Worm (Caenorhabditis elegans) whole organism, late embryonic: ENCODE results near the gene col-69.

Experiments used
- C08G9.2 ChIP-seq: sonication (generic microtip); optimal IDR thresholded peaks from 2 replicates; lab custom pipeline; 2016; ENCODE audit warnings: mild to moderate bottlenecking, missing genetic modification characterization, moderate library complexity, missing compliant biosample characterization
- C38D4.7 ChIP-seq: fragments of 200-800 bp; sonication (Bioruptor generic); optimal IDR thresholded peaks from 2 replicates; lab custom pipeline; 2018; ENCODE audit warnings: mild to moderate bottlenecking, missing genetic modification characterization, moderate library complexity, missing compliant biosample characterization
- K02D7.2 ChIP-seq: sonication (generic microtip); optimal IDR thresholded peaks from 2 replicates; lab custom pipeline; 2017; ENCODE audit warnings: mild to moderate bottlenecking, missing genetic modification characterization, missing compliant biosample characterization
- K09A11.1 ChIP-seq: sonication (generic microtip); optimal IDR thresholded peaks from 2 replicates; lab custom pipeline; 2017; ENCODE audit warnings: antibody characterized with exemption, mild to moderate bottlenecking, missing genetic modification characterization, missing compliant biosample characterization; ENCODE audit not compliant: insufficient read depth
- ahr-1 ChIP-seq: sonication (generic microtip); optimal IDR thresholded peaks from 2 replicates; lab custom pipeline; 2016; ENCODE audit warnings: missing genetic modification characterization, missing compliant biosample characterization
- ama-1 ChIP-seq: fragments of 150-350 bp; optimal IDR thresholded peaks from 2 replicates; lab custom pipeline; 2014
- ceh-14 ChIP-seq: sonication (generic microtip); optimal IDR thresholded peaks from 2 replicates; lab custom pipeline; 2016; ENCODE audit warnings: missing genotype, missing genetic modification characterization, missing compliant biosample characterization
- ceh-2 ChIP-seq: sonication (generic microtip); optimal IDR thresholded peaks from 2 replicates; lab custom pipeline; 2016; ENCODE audit warnings: missing genotype, missing genetic modification characterization, missing compliant biosample characterization
- ceh-22 ChIP-seq: sonication (generic microtip); optimal IDR thresholded peaks from 2 replicates; lab custom pipeline; 2017; ENCODE audit warnings: missing biosample characterization, missing genetic modification characterization
- ceh-45 ChIP-seq: fragments of 200-800 bp; sonication (Bioruptor generic); IDR thresholded peaks from 2 replicates; pipeline ENCODE4 v1.3.6; 2022; ENCODE audit warnings: missing genetic modification reagents, missing genetic modification characterization, missing compliant biosample characterization
- ceh-48 ChIP-seq: sonication (generic microtip); optimal IDR thresholded peaks from 2 replicates; lab custom pipeline; 2016; ENCODE audit warnings: missing genetic modification characterization, inconsistent platforms, missing compliant biosample characterization
- ceh-9 ChIP-seq: sonication (generic microtip); optimal IDR thresholded peaks from 2 replicates; lab custom pipeline; 2016; ENCODE audit warnings: mild to moderate bottlenecking, missing genetic modification characterization, inconsistent platforms, missing compliant biosample characterization
- dmd-4 ChIP-seq: sonication (generic microtip); optimal IDR thresholded peaks from 2 replicates; lab custom pipeline; 2016; ENCODE audit warnings: borderline replicate concordance, missing genetic modification characterization, missing compliant biosample characterization
- dve-1 ChIP-seq: sonication (generic microtip); optimal IDR thresholded peaks from 2 replicates; lab custom pipeline; 2017; ENCODE audit warnings: antibody characterized with exemption, mild to moderate bottlenecking, missing genetic modification characterization, missing compliant biosample characterization
- elt-2 ChIP-seq: sonication (generic microtip); optimal IDR thresholded peaks from 2 replicates; lab custom pipeline; 2016; ENCODE audit warnings: missing genetic modification reagents, missing genetic modification characterization, missing compliant biosample characterization
- ets-4 ChIP-seq: sonication (generic microtip); optimal IDR thresholded peaks from 2 replicates; lab custom pipeline; 2016; ENCODE audit warnings: missing genetic modification characterization, missing compliant biosample characterization
- eyg-1 ChIP-seq: sonication (generic microtip); optimal IDR thresholded peaks from 2 replicates; lab custom pipeline; 2016; ENCODE audit warnings: missing genotype, missing genetic modification characterization, missing compliant biosample characterization
- fax-1 ChIP-seq: sonication (generic microtip); optimal IDR thresholded peaks from 2 replicates; lab custom pipeline; 2016; ENCODE audit warnings: missing genotype, missing genetic modification characterization, missing compliant biosample characterization
- fkh-10 ChIP-seq: fragments of 150-350 bp; optimal IDR thresholded peaks from 2 replicates; lab custom pipeline; 2014; ENCODE audit warnings: missing biosample characterization, missing genetic modification reagents, missing genetic modification characterization
- fkh-6 ChIP-seq: sonication (generic microtip); optimal IDR thresholded peaks from 2 replicates; lab custom pipeline; 2016; ENCODE audit warnings: missing genetic modification characterization, missing compliant biosample characterization
- hlh-15 ChIP-seq: sonication (generic microtip); optimal IDR thresholded peaks from 2 replicates; lab custom pipeline; 2016; ENCODE audit warnings: missing genetic modification characterization, missing compliant biosample characterization
- hlh-30 ChIP-seq: sonication (generic microtip); optimal IDR thresholded peaks from 2 replicates; lab custom pipeline; 2017; ENCODE audit warnings: antibody characterized with exemption, missing genetic modification characterization, missing compliant biosample characterization; ENCODE audit not compliant: insufficient read depth
- hlh-6 ChIP-seq: sonication (generic microtip); optimal IDR thresholded peaks from 2 replicates; lab custom pipeline; 2016; ENCODE audit warnings: missing genotype, missing genetic modification characterization, missing compliant biosample characterization
- hlh-8 ChIP-seq: sonication (generic microtip); optimal IDR thresholded peaks from 2 replicates; lab custom pipeline; 2016; ENCODE audit warnings: missing genotype, missing genetic modification characterization, missing compliant biosample characterization
- lim-6 ChIP-seq: sonication (generic microtip); optimal IDR thresholded peaks from 2 replicates; lab custom pipeline; 2016; ENCODE audit warnings: missing genetic modification characterization, missing compliant biosample characterization
- lin-11 ChIP-seq: fragments of 200-800 bp; sonication (Bioruptor generic); optimal IDR thresholded peaks from 2 replicates; lab custom pipeline; 2018; ENCODE audit warnings: mild to moderate bottlenecking, missing genetic modification characterization, missing compliant biosample characterization
- madf-2 ChIP-seq: sonication (generic microtip); optimal IDR thresholded peaks from 2 replicates; lab custom pipeline; 2017; ENCODE audit warnings: missing genetic modification characterization, missing compliant biosample characterization
- mec-3 ChIP-seq: sonication (generic microtip); optimal IDR thresholded peaks from 2 replicates; lab custom pipeline; 2016; ENCODE audit warnings: borderline replicate concordance, missing genetic modification characterization, missing compliant biosample characterization
- nfya-1 ChIP-seq: sonication (generic microtip); optimal IDR thresholded peaks from 2 replicates; lab custom pipeline; 2017; ENCODE audit warnings: missing genetic modification characterization, mild to moderate bottlenecking, missing compliant biosample characterization, antibody characterized with exemption, moderate library complexity
- nhr-11 ChIP-seq: fragments of 150-350 bp; optimal IDR thresholded peaks from 2 replicates; lab custom pipeline; 2014; ENCODE audit warnings: missing biosample characterization, missing genetic modification characterization
- pag-3 ChIP-seq: sonication (generic microtip); optimal IDR thresholded peaks from 2 replicates; lab custom pipeline; 2016; ENCODE audit warnings: missing compliant biosample characterization, missing genetic modification characterization, borderline replicate concordance
- ref-2 ChIP-seq: sonication (generic microtip); optimal IDR thresholded peaks from 2 replicates; lab custom pipeline; 2016; ENCODE audit warnings: missing genetic modification characterization, missing compliant biosample characterization
- rnt-1 ChIP-seq: sonication (generic microtip); optimal IDR thresholded peaks from 2 replicates; lab custom pipeline; 2016; ENCODE audit warnings: missing genetic modification characterization, missing compliant biosample characterization
- sdc-2 ChIP-seq: sonication (generic microtip); optimal IDR thresholded peaks from 2 replicates; lab custom pipeline; 2016; ENCODE audit warnings: missing genotype, missing genetic modification characterization, missing compliant biosample characterization
- sox-4 ChIP-seq: sonication (generic microtip); optimal IDR thresholded peaks from 2 replicates; lab custom pipeline; 2017; ENCODE audit warnings: mild to moderate bottlenecking, missing genetic modification characterization, inconsistent platforms, missing compliant biosample characterization
- syd-9 ChIP-seq: sonication (generic microtip); optimal IDR thresholded peaks from 2 replicates; lab custom pipeline; 2016; ENCODE audit warnings: mild to moderate bottlenecking, missing genetic modification characterization, moderate library complexity, missing compliant biosample characterization
- tbx-2 ChIP-seq: sonication (generic microtip); optimal IDR thresholded peaks from 2 replicates; lab custom pipeline; 2016; ENCODE audit warnings: missing genetic modification characterization, missing compliant biosample characterization
- tbx-7 ChIP-seq: sonication (generic microtip); optimal IDR thresholded peaks from 2 replicates; lab custom pipeline; 2016; ENCODE audit warnings: missing genotype, missing genetic modification characterization, missing compliant biosample characterization
- unc-42 ChIP-seq: sonication (generic microtip); optimal IDR thresholded peaks from 2 replicates; lab custom pipeline; 2016; ENCODE audit warnings: missing genotype, missing genetic modification characterization, missing compliant biosample characterization
- unc-55 ChIP-seq: sonication (generic microtip); optimal IDR thresholded peaks from 2 replicates; lab custom pipeline; 2017; ENCODE audit warnings: missing biosample characterization, missing genetic modification reagents, missing genetic modification characterization
- unc-86 ChIP-seq: sonication (generic microtip); optimal IDR thresholded peaks from 2 replicates; lab custom pipeline; 2016; ENCODE audit warnings: missing genetic modification characterization, missing compliant biosample characterization
- zip-5 ChIP-seq: sonication (generic microtip); optimal IDR thresholded peaks from 2 replicates; lab custom pipeline; 2016; ENCODE audit warnings: missing genetic modification characterization, missing compliant biosample characterization
- ztf-16 ChIP-seq: sonication (generic microtip); optimal IDR thresholded peaks from 2 replicates; lab custom pipeline; 2017; ENCODE audit warnings: missing genetic modification characterization, missing compliant biosample characterization

The col-69 gene

ce11 chrII:283594-283993 is 22.0 kb downstream of the col-69 start, which contains the start of gene B0432.9:
TSS of gene B0432.9 (minus strand) at chrII:283694.
- no peak for TF ChIP-seq lin-11 (tag; lab: Kevin White, UChicago)
- TF ChIP-seq elt-2: no peak
- TF ChIP-seq ceh-9 (tag; lab: Kevin White, UChicago): no peak
- TF ChIP-seq sdc-2 (tag; lab: Kevin White, UChicago): no peak
- no peak for TF ChIP-seq ceh-14
- no peak for TF ChIP-seq hlh-15 (tag; lab: Kevin White, UChicago)
- no peak for TF ChIP-seq tbx-2 (tag; lab: Kevin White, UChicago)
- no peak for TF ChIP-seq unc-55 (GFP tag; lab: Kevin White, UChicago)
- TF ChIP-seq ceh-22 (tag; lab: Kevin White, UChicago): no peak
- TF ChIP-seq K09A11.1 (tag; lab: Kevin White, UChicago): no peak
- TF ChIP-seq ceh-2 (tag; lab: Kevin White, UChicago): no peak
- TF ChIP-seq ama-1: no peak
- TF ChIP-seq hlh-8 (tag; lab: Kevin White, UChicago): no peak
- no peak for TF ChIP-seq syd-9 (tag; lab: Kevin White, UChicago)
- TF ChIP-seq ceh-45: no peak
- TF ChIP-seq fkh-6 (tag; lab: Kevin White, UChicago): no peak
- TF ChIP-seq nhr-11 (tag; lab: Kevin White, UChicago): no peak
- TF ChIP-seq C38D4.7 (GFP tag; lab: Kevin White, UChicago): no peak
- no peak for TF ChIP-seq fkh-10

ce11 chrII:282483-282882 is 23.1 kb downstream of the col-69 start, which contains the start of gene trul-1:
TSS of gene trul-1 (minus strand) at chrII:282583.
- TF ChIP-seq K02D7.2 (tag; lab: Kevin White, UChicago): no peak
- no peak for TF ChIP-seq ceh-48
- TF ChIP-seq hlh-30 (tag; lab: Kevin White, UChicago): no peak
- TF ChIP-seq K09A11.1 (tag; lab: Kevin White, UChicago): no peak

DNA sequence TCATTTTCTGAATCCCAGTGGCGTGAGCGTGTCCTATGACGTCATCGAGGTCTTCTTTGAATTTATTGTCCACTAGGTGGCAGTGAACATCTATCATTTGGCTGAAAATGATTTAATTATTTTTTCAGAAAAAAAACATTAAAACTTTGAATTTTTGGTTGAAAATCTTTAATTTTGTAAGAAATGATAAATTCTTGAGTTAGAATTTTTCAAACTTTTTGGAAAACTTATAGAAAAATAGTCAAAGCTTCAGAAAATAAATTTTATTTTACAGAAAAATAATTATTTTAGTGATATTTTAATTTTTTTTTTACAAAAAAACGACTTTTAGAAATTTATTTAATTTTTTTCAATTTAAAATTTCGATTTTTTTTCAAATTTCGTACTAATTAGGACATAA is 26.9 kb downstream of the col-69 start, which contains the start of gene B0432.8:
Gene B0432.8 (minus strand): TSS at position 101 of the 400 bp plus-strand sequence.
- TF ChIP-seq unc-86 (tag; lab: Kevin White, UChicago): no peak
- no peak for TF ChIP-seq lin-11 (tag; lab: Kevin White, UChicago)
- no peak for TF ChIP-seq fax-1
- TF ChIP-seq ceh-9 (tag; lab: Kevin White, UChicago): no peak
- TF ChIP-seq C38D4.7 (GFP tag; lab: Kevin White, UChicago): no peak
- TF ChIP-seq eyg-1: no peak
- TF ChIP-seq ahr-1: no peak
- no peak for TF ChIP-seq C08G9.2 (tag; lab: Kevin White, UChicago)
- no peak for TF ChIP-seq sox-4 (tag; lab: Kevin White, UChicago)
- TF ChIP-seq ztf-16 (tag; lab: Kevin White, UChicago): no peak
- TF ChIP-seq ceh-14: no peak
- no peak for TF ChIP-seq ceh-2 (tag; lab: Kevin White, UChicago)
- TF ChIP-seq dmd-4: no peak
- TF ChIP-seq unc-42: no peak
- no peak for TF ChIP-seq ets-4
- TF ChIP-seq hlh-6: no peak
- TF ChIP-seq K02D7.2 (tag; lab: Kevin White, UChicago): no peak

DNA sequence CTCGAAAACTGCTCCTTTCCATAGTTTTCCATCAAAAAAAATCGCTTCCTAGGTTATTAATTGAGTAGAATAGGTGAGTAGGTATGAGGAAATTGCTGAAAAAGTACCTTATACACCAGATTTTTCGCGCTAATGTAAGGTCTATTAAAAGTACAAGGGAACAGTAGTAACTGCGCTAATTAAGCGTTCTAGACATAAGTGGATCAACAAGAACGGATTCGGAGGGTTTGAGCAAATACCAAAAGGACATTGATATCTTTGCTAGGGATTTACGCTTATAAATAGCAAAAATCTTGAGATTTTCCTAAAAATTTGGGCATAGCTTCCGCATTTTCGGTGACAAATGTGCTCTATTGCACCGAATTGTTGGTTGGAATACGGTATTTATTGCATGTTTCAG is 31.7 kb downstream of the col-69 start, which contains the start of gene B0432.7:
Gene B0432.7 (minus strand): TSS at position 101 of the 400 bp plus-strand sequence.
- TF ChIP-seq tbx-2 (tag; lab: Kevin White, UChicago): no peak
- no peak for TF ChIP-seq nfya-1 (tag; lab: Kevin White, UChicago)
- no peak for TF ChIP-seq sox-4 (tag; lab: Kevin White, UChicago)
- TF ChIP-seq zip-5 (tag; lab: Kevin White, UChicago): no peak
- TF ChIP-seq, all 69 proteins: peak for 0

ce11 chrII:264053-264452 is 41.5 kb downstream of the col-69 start, which contains the start of gene B0432.14:
TSS of gene B0432.14 (plus strand) at chrII:264353.
- no peak for TF ChIP-seq dve-1 (tag; lab: Kevin White, UChicago)
- no peak for TF ChIP-seq syd-9 (tag; lab: Kevin White, UChicago)
- no peak for TF ChIP-seq eyg-1
- TF ChIP-seq ztf-16 (tag; lab: Kevin White, UChicago): no peak
- no peak for TF ChIP-seq mec-3
- TF ChIP-seq rnt-1 (tag; lab: Kevin White, UChicago): no peak
- TF ChIP-seq ref-2 (tag; lab: Kevin White, UChicago): no peak
- TF ChIP-seq lim-6 (tag; lab: Kevin White, UChicago): no peak
- no peak for TF ChIP-seq madf-2 (tag; lab: Kevin White, UChicago)
- TF ChIP-seq unc-86 (tag; lab: Kevin White, UChicago): no peak
- no peak for TF ChIP-seq ceh-9 (tag; lab: Kevin White, UChicago)
- no peak for TF ChIP-seq nhr-11 (tag; lab: Kevin White, UChicago)
- TF ChIP-seq ceh-45: no peak
- TF ChIP-seq tbx-7 (tag; lab: Kevin White, UChicago): no peak
- TF ChIP-seq pag-3 (tag; lab: Kevin White, UChicago): no peak
- TF ChIP-seq, all 69 proteins: peak for 0
